Fruit fly (Drosophila melanogaster) S2 (cell line): ENCODE measurements around the gene Gk2.

Experiments used
- CG8478 ChIP-seq: fragments of >200 bp; optimal IDR thresholded peaks from 2 replicates; lab custom pipeline; 2018
- CTCF ChIP-seq, 2 experiments: fragments of >200 bp; optimal IDR thresholded peaks; 2 replicates each; lab custom pipeline; 2018

Gene Gk2

dm6 chr3L:1738375-1739328 lies at the start of gene Gk2:
Gene Gk2, plus strand, starts transcription at chr3L:1738407.
- TF ChIP-seq CTCF (optimal IDR thresholded peaks at IDR 0.05; lab: Kevin White, UChicago), result peak in 1 of 2 experiments; percentile 20
- TF ChIP-seq CG8478 (lab: Kevin White, UChicago), result no peak

dm6 chr3L:1688569-1688968 lies 49.6 kb upstream of the Gk2 start:
- no peak for TF ChIP-seq CG8478 (lab: Kevin White, UChicago)
- TF ChIP-seq CTCF (optimal IDR thresholded peaks at IDR 0.05; lab: Kevin White, UChicago), result no peak

dm6 chr3L:1690727-1691413 lies 47.3 kb upstream of the Gk2 start:
- TF ChIP-seq CG8478 (lab: Kevin White, UChicago) (no peak), CTCF (optimal IDR thresholded peaks at IDR 0.05; lab: Kevin White, UChicago) (no peak)

- no peak for TF ChIP-seq CTCF (optimal IDR thresholded peaks at IDR 0.05; lab: Kevin White, UChicago)
- TF ChIP-seq CG8478 (lab: Kevin White, UChicago), result no peak
These were observed 46.0 kb upstream of the Gk2 start for dm6 chr3L:1692122-1692786.

dm6 chr3L:1692859-1693258 lies 45.3 kb upstream of the Gk2 start:
- no peak for TF ChIP-seq CG8478 (lab: Kevin White, UChicago)
- no peak for TF ChIP-seq CTCF (optimal IDR thresholded peaks at IDR 0.05; lab: Kevin White, UChicago)

dm6 chr3L:1694317-1694716 lies 43.9 kb upstream of the Gk2 start, which contains the start of gene CG12011:
Gene CG12011, plus strand, starts transcription at chr3L:1694617.
- TF ChIP-seq CTCF (optimal IDR thresholded peaks at IDR 0.05; lab: Kevin White, UChicago), result no peak
- no peak for TF ChIP-seq CG8478 (lab: Kevin White, UChicago)

dm6 chr3L:1702367-1702927 lies 35.8 kb upstream of the Gk2 start, which contains the start of gene CG13931:
Gene CG13931, minus strand, starts transcription at chr3L:1702407.
- TF ChIP-seq CTCF (optimal IDR thresholded peaks at IDR 0.05; lab: Kevin White, UChicago) (no peak), CG8478 (lab: Kevin White, UChicago) (no peak)

- TF ChIP-seq CG8478 (lab: Kevin White, UChicago), result no peak
- no peak for TF ChIP-seq CTCF (optimal IDR thresholded peaks at IDR 0.05; lab: Kevin White, UChicago)
These were observed 29.0 kb upstream of the Gk2 start for dm6 chr3L:1709161-1709560.

- no peak for TF ChIP-seq CTCF (optimal IDR thresholded peaks at IDR 0.05; lab: Kevin White, UChicago)
These were observed 27.6 kb upstream of the Gk2 start for dm6 chr3L:1710562-1710961.

dm6 chr3L:1711218-1711617 lies 27.0 kb upstream of the Gk2 start:
- TF ChIP-seq CTCF (optimal IDR thresholded peaks at IDR 0.05; lab: Kevin White, UChicago), result no peak
- no peak for TF ChIP-seq CG8478 (lab: Kevin White, UChicago)

dm6 chr3L:1723053-1723452 lies 15.2 kb upstream of the Gk2 start, which contains the start of gene CG18171:
Gene CG18171, minus strand, starts transcription at chr3L:1723153.
- no peak for TF ChIP-seq CTCF (optimal IDR thresholded peaks at IDR 0.05; lab: Kevin White, UChicago)
- no peak for TF ChIP-seq CG8478 (lab: Kevin White, UChicago)

dm6 chr3L:1724090-1724489 lies 14.1 kb upstream of the Gk2 start, which contains the start of gene CG12035:
Gene CG12035, plus strand, starts transcription at chr3L:1724390.
- no peak for TF ChIP-seq CG8478 (lab: Kevin White, UChicago)
- TF ChIP-seq CTCF (optimal IDR thresholded peaks at IDR 0.05; lab: Kevin White, UChicago), result no peak

- no peak for TF ChIP-seq CTCF (optimal IDR thresholded peaks at IDR 0.05; lab: Kevin White, UChicago)
These were observed 11.5 kb upstream of the Gk2 start for dm6 chr3L:1726747-1727146.

- TF ChIP-seq CG8478 (lab: Kevin White, UChicago) (no peak), CTCF (optimal IDR thresholded peaks at IDR 0.05; lab: Kevin White, UChicago) (no peak)
These were observed 10.8 kb upstream of the Gk2 start for dm6 chr3L:1727431-1727830.
